Fruit fly (Drosophila melanogaster) whole organism, embryonic: ENCODE data around the gene scrt.
A peak's percentile ranks its signal among the peaks of the same experiment; 100 is the strongest.

Experiments
- Atf-2 ChIP-seq: fragments of 200-800 bp; sonication (Bioruptor generic); optimal IDR thresholded peaks from 2 replicates; lab custom pipeline; 2016; ENCODE audit warnings: missing biosample characterization, missing genetic modification characterization
- CG10366 ChIP-seq: fragments of 200-800 bp; sonication (Bioruptor generic); IDR thresholded peaks from 2 replicates; pipeline ENCODE4 v1.3.6; 2022; ENCODE audit warnings: missing biosample characterization, missing genetic modification characterization
- CG10462 ChIP-seq: fragments of 200-800 bp; sonication (Bioruptor generic); optimal IDR thresholded peaks from 2 replicates; lab custom pipeline; 2016; ENCODE audit warnings: missing biosample characterization, missing genetic modification characterization
- CG11504 ChIP-seq: fragments of 200-800 bp; sonication (Bioruptor generic); optimal IDR thresholded peaks from 3 replicates; lab custom pipeline; 2019; ENCODE audit warnings: missing biosample characterization, mild to moderate bottlenecking, missing genetic modification characterization, moderate library complexity
- CG12155 ChIP-seq: fragments of 200-800 bp; sonication (Bioruptor generic); optimal IDR thresholded peaks from 3 replicates; lab custom pipeline; 2016; ENCODE audit warnings: missing biosample characterization, missing genetic modification characterization
- CG1603 ChIP-seq: fragments of 200-800 bp; sonication (Bioruptor generic); optimal IDR thresholded peaks from 2 replicates; lab custom pipeline; 2019; ENCODE audit warnings: missing biosample characterization, mild to moderate bottlenecking, missing genetic modification characterization, moderate library complexity
- CG17568 ChIP-seq: fragments of 200-800 bp; sonication (Bioruptor generic); optimal IDR thresholded peaks from 2 replicates; lab custom pipeline; 2018; ENCODE audit warnings: missing biosample characterization, mild to moderate bottlenecking, missing genetic modification characterization, moderate library complexity
- CG31441 ChIP-seq: fragments of 200-800 bp; sonication (Bioruptor generic); IDR thresholded peaks from 2 replicates; pipeline ENCODE4 v1.3.6; 2022; ENCODE audit warnings: missing biosample characterization, missing genetic modification characterization
- CG4360 ChIP-seq: fragments of 200-800 bp; sonication (Bioruptor generic); IDR thresholded peaks from 2 replicates; pipeline ENCODE4 v1.3.6; 2022; ENCODE audit warnings: missing biosample characterization, missing genetic modification characterization
- CG4820 ChIP-seq: fragments of 200-800 bp; sonication (Bioruptor generic); optimal IDR thresholded peaks from 3 replicates; lab custom pipeline; 2016; ENCODE audit warnings: missing biosample characterization, missing genetic modification characterization
- CG6689 ChIP-seq: fragments of 200-800 bp; sonication (Bioruptor generic); IDR thresholded peaks from 2 replicates; pipeline ENCODE4 v1.3.6; 2022; ENCODE audit warnings: missing biosample characterization, missing genetic modification characterization
- Chrac-16 ChIP-seq: fragments of 200-800 bp; sonication (Bioruptor generic); optimal IDR thresholded peaks from 3 replicates; lab custom pipeline; 2016; ENCODE audit warnings: missing biosample characterization, missing genetic modification characterization
- Dek ChIP-seq: fragments of 200-800 bp; sonication (Bioruptor generic); optimal IDR thresholded peaks from 3 replicates; lab custom pipeline; 2019; ENCODE audit warnings: missing biosample characterization, mild to moderate bottlenecking, missing genetic modification characterization, moderate library complexity
- Doc2 ChIP-seq: fragments of 200-800 bp; sonication (Bioruptor generic); IDR thresholded peaks from 2 replicates; pipeline ENCODE4 v1.3.6; 2022; ENCODE audit warnings: missing biosample characterization, missing genetic modification characterization
- Dp ChIP-seq: fragments of 200-800 bp; sonication (Bioruptor generic); optimal IDR thresholded peaks from 2 replicates; lab custom pipeline; 2018; ENCODE audit warnings: missing biosample characterization, mild to moderate bottlenecking, missing genetic modification characterization, moderate library complexity
- Drgx ChIP-seq: fragments of 200-800 bp; sonication (Bioruptor generic); IDR thresholded peaks from 2 replicates; pipeline ENCODE4 v1.3.6; 2022; ENCODE audit warnings: missing biosample characterization, missing genetic modification characterization
- E2f2 ChIP-seq: fragments of 200-800 bp; sonication (Bioruptor generic); IDR thresholded peaks from 2 replicates; pipeline ENCODE4 v1.3.6; 2022; ENCODE audit warnings: missing biosample characterization, missing genetic modification characterization
- Ets65A ChIP-seq: fragments of 200-800 bp; sonication (Bioruptor generic); peaks from one replicate; lab custom pipeline; 2016; ENCODE audit warnings: missing biosample characterization, missing genetic modification characterization
- Fer3 ChIP-seq: fragments of 200-800 bp; sonication (Bioruptor generic); optimal IDR thresholded peaks from 2 replicates; lab custom pipeline; 2018; ENCODE audit warnings: missing biosample characterization, mild to moderate bottlenecking, missing genetic modification characterization, moderate library complexity
- H15 ChIP-seq: fragments of 200-800 bp; sonication (Bioruptor generic); IDR thresholded peaks from 3 replicates; pipeline ENCODE4 v1.3.6; 2022; ENCODE audit warnings: missing biosample characterization, missing genetic modification characterization
- Lhr ChIP-seq: fragments of 200-800 bp; sonication (Bioruptor generic); optimal IDR thresholded peaks from 3 replicates; lab custom pipeline; 2017; ENCODE audit warnings: mild to moderate bottlenecking, missing biosample characterization, missing genetic modification reagents, missing genetic modification characterization
- MTF-1 ChIP-seq: fragments of 200-800 bp; sonication (Bioruptor generic); optimal IDR thresholded peaks from 2 replicates; lab custom pipeline; 2018; ENCODE audit warnings: missing biosample characterization, mild to moderate bottlenecking, missing genetic modification characterization, borderline replicate concordance
- Med ChIP-seq: fragments of 200-800 bp; sonication (Bioruptor generic); peaks from one replicate; lab custom pipeline; 2016; ENCODE audit warnings: missing biosample characterization, missing genetic modification characterization, mild to moderate bottlenecking, inconsistent platforms, moderate library complexity
- Sox102F ChIP-seq: fragments of 200-800 bp; sonication (Bioruptor generic); optimal IDR thresholded peaks from 2 replicates; lab custom pipeline; 2018; ENCODE audit warnings: missing biosample characterization, mild to moderate bottlenecking, missing genetic modification characterization, moderate library complexity
- amos ChIP-seq: fragments of 200-800 bp; sonication (Bioruptor generic); IDR thresholded peaks from 2 replicates; pipeline ENCODE4 v1.3.6; 2022; ENCODE audit warnings: missing biosample characterization, missing genetic modification characterization; ENCODE audit not compliant: partially characterized antibody
- ara ChIP-seq: fragments of 200-800 bp; sonication (Bioruptor generic); IDR thresholded peaks from 2 replicates; pipeline ENCODE4 v1.3.6; 2022; ENCODE audit warnings: missing biosample characterization, missing genetic modification characterization
- ase ChIP-seq: fragments of 200-800 bp; sonication (Bioruptor generic); IDR thresholded peaks from 3 replicates; pipeline ENCODE4 v1.3.6; 2022; ENCODE audit warnings: missing biosample characterization, missing genetic modification characterization
- bsh ChIP-seq, 2 experiments: fragments of 200-800 bp; sonication (Bioruptor generic); optimal IDR thresholded peaks; 2 replicates each; lab custom pipeline; 2017 to 2018; ENCODE audit warnings: mild to moderate bottlenecking in 2 of 2, missing biosample characterization in 2 of 2, missing genetic modification characterization in 2 of 2, moderate library complexity in 1 of 2
- chif ChIP-seq, 2 experiments: fragments of 200-800 bp; sonication (Bioruptor generic); optimal IDR thresholded peaks; 3 replicates each; lab custom pipeline; 2016; ENCODE audit warnings: missing biosample characterization in 2 of 2, missing genetic modification characterization in 2 of 2
- ci ChIP-seq: fragments of 200-800 bp; sonication (Bioruptor generic); IDR thresholded peaks from 3 replicates; pipeline ENCODE4 v1.3.6; 2022; ENCODE audit warnings: missing biosample characterization, missing genetic modification characterization
- corto ChIP-seq: fragments of 200-800 bp; sonication (Bioruptor generic); optimal IDR thresholded peaks from 2 replicates; lab custom pipeline; 2016; ENCODE audit warnings: missing biosample characterization, mild to moderate bottlenecking, missing genetic modification characterization, moderate library complexity
- dmrt11E ChIP-seq: fragments of 200-800 bp; sonication (Bioruptor generic); optimal IDR thresholded peaks from 3 replicates; lab custom pipeline; 2018; ENCODE audit warnings: missing biosample characterization, mild to moderate bottlenecking, missing genetic modification characterization, moderate library complexity
- esg ChIP-seq: fragments of 200-800 bp; sonication (Bioruptor generic); conservative IDR thresholded peaks from 2 replicates; pipeline ENCODE4 v1.3.6; 2022; ENCODE audit warnings: missing biosample characterization, missing genetic modification characterization
- ftz-f1 ChIP-seq: fragments of 200-800 bp; sonication (Bioruptor generic); optimal IDR thresholded peaks from 2 replicates; lab custom pipeline; 2016; ENCODE audit warnings: missing biosample characterization, missing genetic modification characterization
- gfzf ChIP-seq: fragments of 200-800 bp; sonication (Bioruptor generic); optimal IDR thresholded peaks from 2 replicates; lab custom pipeline; 2016; ENCODE audit warnings: missing biosample characterization, mild to moderate bottlenecking, missing genetic modification characterization, moderate library complexity
- knrl ChIP-seq: fragments of 200-800 bp; sonication (Bioruptor generic); IDR thresholded peaks from 3 replicates; pipeline ENCODE4 v1.3.6; 2022; ENCODE audit warnings: missing biosample characterization, missing genetic modification characterization; ENCODE audit not compliant: partially characterized antibody
- nmo ChIP-seq: fragments of 200-800 bp; sonication (Bioruptor generic); optimal IDR thresholded peaks from 2 replicates; lab custom pipeline; 2018; ENCODE audit warnings: missing biosample characterization, mild to moderate bottlenecking, missing genetic modification characterization, moderate library complexity
- otp ChIP-seq: fragments of 200-800 bp; sonication (Bioruptor generic); IDR thresholded peaks from 3 replicates; pipeline ENCODE4, ENCODE4 v1.3.6; 2022; ENCODE audit warnings: missing biosample characterization, missing genetic modification characterization
- prd ChIP-seq, 3 experiments: fragments of >200 bp in 2 of 3; fragments of 200-800 bp in 1 of 3; sonication (Bioruptor generic) in 1 of 3; optimal IDR thresholded peaks in 2 of 3; IDR thresholded peaks in 1 of 3; 2 replicates in 2 of 3; 3 replicates in 1 of 3; pipeline versions ENCODE4 v1.3.6 to Lab custom; 2017 to 2022; ENCODE audit warnings: missing biosample characterization in 1 of 3, missing genetic modification characterization in 1 of 3
- row ChIP-seq: fragments of 200-800 bp; sonication (Bioruptor generic); IDR thresholded peaks from 3 replicates; pipeline ENCODE4 v1.3.6; 2022; ENCODE audit warnings: missing biosample characterization, missing genetic modification characterization
- sens ChIP-seq: fragments of 200-800 bp; sonication (Bioruptor generic); peaks from one replicate; lab custom pipeline; 2016; ENCODE audit warnings: missing biosample characterization, missing genetic modification characterization
- slbo ChIP-seq: fragments of 200-800 bp; sonication (Bioruptor generic); IDR thresholded peaks from 2 replicates; pipeline ENCODE4 v1.3.6; 2022; ENCODE audit warnings: missing biosample characterization, missing genetic modification characterization
- ttk ChIP-seq: fragments of 200-800 bp; sonication (Bioruptor generic); IDR thresholded peaks from 2 replicates; pipeline ENCODE4 v2.1.2; 2022; ENCODE audit warnings: missing biosample characterization, missing genetic modification characterization
- yki ChIP-seq: fragments of >200 bp; optimal IDR thresholded peaks from 3 replicates; lab custom pipeline; 2018
- zfh1 ChIP-seq: fragments of 200-800 bp; sonication (Bioruptor generic); IDR thresholded peaks from 3 replicates; pipeline ENCODE4 v1.3.6; 2022; ENCODE audit warnings: missing biosample characterization, missing genetic modification characterization
- zfh2 ChIP-seq: fragments of 200-800 bp; sonication (Bioruptor generic); optimal IDR thresholded peaks from 2 replicates; lab custom pipeline; 2016; ENCODE audit warnings: missing biosample characterization, missing genetic modification characterization

Gene scrt

dm6 chr3L:4014349-4014748, 30.7 kb downstream of the scrt start:
- peak; percentile 81 for TF ChIP-seq sens (GFP tag; lab: Kevin White, UChicago)
- peak; percentile 28 for TF ChIP-seq dmrt11E (tag; lab: Kevin White, UChicago)
- peak; percentile 70 for TF ChIP-seq Med (GFP tag; lab: Kevin White, UChicago)
- TF ChIP-seq ase (GFP tag; lab: Robert Waterston, UW) = peak; percentile 7; the same call in 1 of the 3 replicates
- TF ChIP-seq row = peak; percentile 28; the same call in 1 of the 3 replicates
- no peak for TF ChIP-seq corto (GFP tag; lab: Kevin White, UChicago)
- TF ChIP-seq zfh1 = peak; percentile 46; the same call in 1 of the 3 replicates
- TF ChIP-seq Drgx (GFP tag; lab: Robert Waterston, UW) = peak; percentile 34
- TF ChIP-seq CG10462 (GFP tag; lab: Kevin White, UChicago) = no peak
- TF ChIP-seq Doc2 (GFP tag; lab: Robert Waterston, UW) = no peak
- TF ChIP-seq Ets65A (GFP tag; lab: Kevin White, UChicago) = peak; percentile 93
- TF ChIP-seq zfh2 (GFP tag; lab: Kevin White, UChicago) = no peak
- TF ChIP-seq ftz-f1 (GFP tag; lab: Kevin White, UChicago) = no peak
- peak in 1 of 2 experiments; percentile 39 for TF ChIP-seq bsh (GFP tag; optimal IDR thresholded peaks at IDR 0.05; lab: Kevin White, UChicago)
- TF ChIP-seq ci = 0 out of 3 replicates have a peak, but pooled peaks have one; percentile 18
- no peak for TF ChIP-seq gfzf (GFP tag; lab: Kevin White, UChicago)
- no peak for TF ChIP-seq E2f2 (GFP tag; lab: Robert Waterston, UW)
- TF ChIP-seq Chrac-16 (GFP tag; lab: Kevin White, UChicago) = peak; percentile 8
- TF ChIP-seq CG10366 (GFP tag; lab: Robert Waterston, UW) = no peak
- TF ChIP-seq CG6689 (GFP tag; lab: Robert Waterston, UW) = peak; percentile 13; the same call in 1 of the 2 replicates
- no peak for TF ChIP-seq CG12155 (GFP tag; lab: Kevin White, UChicago)
- TF ChIP-seq knrl (GFP tag; lab: Robert Waterston, UW) = no peak
- TF ChIP-seq yki (lab: Kevin White, UChicago) = no peak
- TF ChIP-seq H15 (GFP tag; lab: Robert Waterston, UW) = 0 out of 3 replicates have a peak, but pooled peaks have one; percentile 15
- TF ChIP-seq CG17568 (GFP tag; lab: Kevin White, UChicago) = no peak
- no peak for TF ChIP-seq Fer3 (tag; lab: Kevin White, UChicago)
- TF ChIP-seq CG31441 = 0 out of 2 replicates have a peak, but pooled peaks have one; percentile 16
- TF ChIP-seq Atf-2 (GFP tag; lab: Kevin White, UChicago) = no peak
- no peak for TF ChIP-seq CG4360 (GFP tag; lab: Robert Waterston, UW)
- no peak for TF ChIP-seq Lhr (GFP tag; lab: Kevin White, UChicago)
- peak; percentile 25 for TF ChIP-seq Sox102F (GFP tag; lab: Kevin White, UChicago)
- peak; percentile 23; the same call in 1 of the 2 replicates for TF ChIP-seq ara
- TF ChIP-seq MTF-1 = no peak
- peak; percentile 12 for TF ChIP-seq CG11504
- TF ChIP-seq CG4820 = peak; percentile 6
- TF ChIP-seq nmo (GFP tag; lab: Kevin White, UChicago) = peak; percentile 14
- TF ChIP-seq amos (GFP tag; lab: Robert Waterston, UW) = no peak
- TF ChIP-seq slbo (GFP tag; lab: Robert Waterston, UW) = peak; percentile 16; the same call in 1 of the 2 replicates
- TF ChIP-seq Dp (GFP tag; lab: Kevin White, UChicago) = no peak
- peak; percentile 36 for TF ChIP-seq CG1603 (tag; lab: Kevin White, UChicago)
- TF ChIP-seq Dek (tag; lab: Kevin White, UChicago) = no peak
- no peak for TF ChIP-seq esg
- peak in 1 of 2 experiments; percentile 10 for TF ChIP-seq chif (GFP tag; optimal IDR thresholded peaks at IDR 0.05; lab: Kevin White, UChicago)
- 0 out of 2 replicates have a peak, but pooled peaks have one; percentile 7 for TF ChIP-seq ttk (GFP tag; lab: Robert Waterston, UW)
- TF ChIP-seq otp (GFP tag; lab: Robert Waterston, UW) = 0 out of 3 replicates have a peak, but pooled peaks have one; percentile 32
- no peak for TF ChIP-seq prd (optimal IDR thresholded peaks at IDR 0.05; lab: Kevin White, UChicago)
- peak; percentile 46; the same call in 1 of the 3 replicates for TF ChIP-seq prd (GFP tag; IDR thresholded peaks at IDR 0.05; lab: Robert Waterston, UW)
